Worm (Caenorhabditis elegans) whole organism, young adult: ENCODE results near the gene prdx-2.

Experiments used
- B0019.2 ChIP-seq: fragments of 200-800 bp; sonication (Bioruptor generic); conservative IDR thresholded peaks from 2 replicates; pipeline ENCODE4 v1.3.6; 2022; ENCODE audit warnings: missing genetic modification reagents, missing genetic modification characterization, missing compliant biosample characterization
- B0035.1 ChIP-seq: sonication (generic microtip); optimal IDR thresholded peaks from 2 replicates; lab custom pipeline; 2016; ENCODE audit warnings: missing genetic modification characterization, mild to moderate bottlenecking, missing compliant biosample characterization, missing genotype, missing genetic modification reagents
- B0261.1 ChIP-seq: sonication (generic microtip); optimal IDR thresholded peaks from 2 replicates; lab custom pipeline; 2016; ENCODE audit warnings: mild to moderate bottlenecking, missing genetic modification characterization, moderate library complexity, missing compliant biosample characterization
- C06A6.2 ChIP-seq: fragments of 200-800 bp; sonication (Bioruptor generic); conservative IDR thresholded peaks from 2 replicates; pipeline ENCODE4 v1.3.6; 2022; ENCODE audit warnings: missing genetic modification characterization, missing compliant biosample characterization
- D2030.7 ChIP-seq: fragments of 200-800 bp; sonication (Bioruptor generic); IDR thresholded peaks from 2 replicates; pipeline ENCODE4 v1.3.6; 2022; ENCODE audit warnings: missing genetic modification reagents, missing genetic modification characterization, missing compliant biosample characterization
- F10E7.11 ChIP-seq: sonication (generic microtip); optimal IDR thresholded peaks from 2 replicates; lab custom pipeline; 2017; ENCODE audit warnings: mild to moderate bottlenecking, missing genetic modification characterization, moderate library complexity, missing compliant biosample characterization
- F22D6.2 ChIP-seq: sonication (generic microtip); optimal IDR thresholded peaks from 2 replicates; lab custom pipeline; 2016; ENCODE audit warnings: mild to moderate bottlenecking, missing genetic modification characterization, missing compliant biosample characterization
- F33H1.4 ChIP-seq: fragments of 200-800 bp; sonication (Bioruptor generic); IDR thresholded peaks from 2 replicates; pipeline ENCODE4 v1.3.6; 2022; ENCODE audit warnings: missing genetic modification reagents, missing genetic modification characterization, missing compliant biosample characterization
- F52B5.7 ChIP-seq: sonication (generic microtip); optimal IDR thresholded peaks from 2 replicates; lab custom pipeline; 2016; ENCODE audit warnings: mild to moderate bottlenecking, missing genetic modification characterization, missing compliant biosample characterization
- K12H6.12 ChIP-seq: fragments of 200-800 bp; sonication (Bioruptor generic); optimal IDR thresholded peaks from 2 replicates; lab custom pipeline; 2018; ENCODE audit warnings: mild to moderate bottlenecking, missing genetic modification characterization, missing compliant biosample characterization
- Y53G8AR.9 ChIP-seq: fragments of 200-800 bp; sonication (Bioruptor generic); conservative IDR thresholded peaks from 2 replicates; pipeline ENCODE4 v1.3.6; 2022; ENCODE audit warnings: missing genetic modification reagents, missing genetic modification characterization, missing compliant biosample characterization
- aptf-3 ChIP-seq: fragments of 200-800 bp; sonication (Bioruptor generic); IDR thresholded peaks from 2 replicates; pipeline ENCODE4 v1.3.6; 2022; ENCODE audit warnings: missing genetic modification characterization, missing compliant biosample characterization
- athp-1 ChIP-seq: sonication (generic microtip); optimal IDR thresholded peaks from 2 replicates; lab custom pipeline; 2017; ENCODE audit warnings: mild to moderate bottlenecking, missing genetic modification characterization, missing compliant biosample characterization
- attf-5 ChIP-seq: fragments of 200-800 bp; sonication (Bioruptor generic); optimal IDR thresholded peaks from 2 replicates; lab custom pipeline; 2018; ENCODE audit warnings: mild to moderate bottlenecking, missing genetic modification characterization, missing compliant biosample characterization
- dox-1 ChIP-seq: fragments of 200-800 bp; sonication (Bioruptor generic); IDR thresholded peaks from 2 replicates; pipeline ENCODE4 v1.3.6; 2022; ENCODE audit warnings: missing genetic modification reagents, missing genetic modification characterization, missing compliant biosample characterization
- dpff-1 ChIP-seq: sonication (generic microtip); optimal IDR thresholded peaks from 2 replicates; lab custom pipeline; 2017; ENCODE audit warnings: mild to moderate bottlenecking, missing genetic modification characterization, missing compliant biosample characterization
- efl-1 ChIP-seq: fragments of 150-350 bp; optimal IDR thresholded peaks from 2 replicates; lab custom pipeline; 2014; ENCODE audit warnings: missing biosample characterization, missing genetic modification reagents, missing genetic modification characterization
- ekl-4 ChIP-seq: fragments of 200-800 bp; sonication (Bioruptor generic); IDR thresholded peaks from 2 replicates; pipeline ENCODE4 v1.3.6; 2022; ENCODE audit warnings: missing genetic modification reagents, missing genetic modification characterization, missing compliant biosample characterization
- him-1 ChIP-seq: sonication (generic microtip); optimal IDR thresholded peaks from 2 replicates; lab custom pipeline; 2016; ENCODE audit warnings: missing genotype, missing genetic modification reagents, missing genetic modification characterization, missing compliant biosample characterization
- lag-1 ChIP-seq: fragments of 200-800 bp; sonication (Bioruptor generic); IDR thresholded peaks from 2 replicates; pipeline ENCODE4 v1.3.6; 2022; ENCODE audit warnings: missing genetic modification reagents, missing genetic modification characterization, missing compliant biosample characterization
- let-526 ChIP-seq: fragments of 200-800 bp; sonication (Bioruptor generic); IDR thresholded peaks from 2 replicates; pipeline ENCODE4 v1.3.6; 2022; ENCODE audit warnings: missing genetic modification reagents, missing genetic modification characterization, missing compliant biosample characterization
- let-607 ChIP-seq, 2 experiments: fragments of 200-800 bp in 1 of 2; sonication (Bioruptor generic) in 1 of 2; sonication (generic microtip) in 1 of 2; optimal IDR thresholded peaks; 2 replicates each; lab custom pipeline; 2016 to 2018; ENCODE audit warnings: mild to moderate bottlenecking in 2 of 2, missing compliant biosample characterization in 2 of 2, missing genetic modification characterization in 2 of 2, moderate library complexity in 2 of 2, missing genotype in 1 of 2
- lin-26 ChIP-seq: fragments of 200-800 bp; sonication (Bioruptor generic); IDR thresholded peaks from 2 replicates; pipeline ENCODE4 v1.3.6; 2022; ENCODE audit warnings: missing genetic modification reagents, missing genetic modification characterization, missing compliant biosample characterization
- lin-40 ChIP-seq: sonication (generic microtip); optimal IDR thresholded peaks from 2 replicates; lab custom pipeline; 2016; ENCODE audit warnings: missing genetic modification characterization, mild to moderate bottlenecking, missing compliant biosample characterization, missing genotype, missing genetic modification reagents
- lsy-27 ChIP-seq: sonication (generic microtip); optimal IDR thresholded peaks from 2 replicates; lab custom pipeline; 2017; ENCODE audit warnings: missing genetic modification characterization, mild to moderate bottlenecking, missing compliant biosample characterization, antibody characterized with exemption, missing genotype, borderline replicate concordance; ENCODE audit not compliant: insufficient read depth
- madf-8 ChIP-seq: fragments of 200-800 bp; sonication (Bioruptor generic); conservative IDR thresholded peaks from 2 replicates; pipeline ENCODE4 v1.3.6; 2022; ENCODE audit warnings: missing genetic modification reagents, missing genetic modification characterization, missing compliant biosample characterization
- mcd-1 ChIP-seq: fragments of 200-800 bp; sonication (Bioruptor generic); IDR thresholded peaks from 2 replicates; pipeline ENCODE4 v1.3.6; 2022; ENCODE audit warnings: missing genetic modification reagents, missing genetic modification characterization, missing compliant biosample characterization
- mel-28 ChIP-seq: sonication (generic microtip); optimal IDR thresholded peaks from 2 replicates; lab custom pipeline; 2016; ENCODE audit warnings: borderline replicate concordance, mild to moderate bottlenecking, missing genetic modification characterization, missing compliant biosample characterization
- mxl-1 ChIP-seq: sonication (generic microtip); optimal IDR thresholded peaks from 2 replicates; lab custom pipeline; 2016; ENCODE audit warnings: missing genetic modification characterization, missing compliant biosample characterization
- nfya-1 ChIP-seq: sonication (generic microtip); optimal IDR thresholded peaks from 2 replicates; lab custom pipeline; 2017; ENCODE audit warnings: antibody characterized with exemption, missing compliant biosample characterization, missing genetic modification characterization, borderline replicate concordance; ENCODE audit not compliant: insufficient read depth
- nfya-2 ChIP-seq: fragments of 200-800 bp; sonication (Bioruptor generic); IDR thresholded peaks from 2 replicates; pipeline ENCODE4 v1.3.6; 2022; ENCODE audit warnings: missing genetic modification reagents, missing genetic modification characterization, missing compliant biosample characterization
- nfyb-1 ChIP-seq: fragments of 200-800 bp; sonication (Bioruptor generic); IDR thresholded peaks from 2 replicates; pipeline ENCODE4 v1.3.6; 2022; ENCODE audit warnings: missing genetic modification reagents, missing genetic modification characterization, missing compliant biosample characterization
- nhr-27 ChIP-seq: fragments of 200-800 bp; sonication (Bioruptor generic); optimal IDR thresholded peaks from 2 replicates; lab custom pipeline; 2018; ENCODE audit warnings: mild to moderate bottlenecking, missing genetic modification characterization, moderate library complexity, missing compliant biosample characterization
- repo-1 ChIP-seq: sonication (generic microtip); optimal IDR thresholded peaks from 2 replicates; lab custom pipeline; 2017; ENCODE audit warnings: mild to moderate bottlenecking, missing genetic modification characterization, missing compliant biosample characterization
- rpc-1 ChIP-seq, 2 experiments: fragments of 150-350 bp in 1 of 2; sonication (generic microtip) in 1 of 2; optimal IDR thresholded peaks; 2 replicates each; lab custom pipeline; 2014 to 2018; ENCODE audit warnings: missing biosample characterization in 1 of 2, missing genetic modification characterization in 1 of 2, missing genetic modification reagents in 1 of 2, missing genotype in 1 of 2
- snpc-1.1 ChIP-seq: sonication (generic microtip); optimal IDR thresholded peaks from 2 replicates; lab custom pipeline; 2017; ENCODE audit warnings: missing genetic modification characterization, mild to moderate bottlenecking, missing compliant biosample characterization, antibody characterized with exemption, moderate library complexity, missing genotype, missing genetic modification reagents; ENCODE audit not compliant: insufficient read depth
- snpc-4 ChIP-seq, 5 experiments: fragments of 150-350 bp in 1 of 5; sonication (generic microtip) in 4 of 5; optimal IDR thresholded peaks; 2 replicates each; lab custom pipeline; 2014 to 2018; ENCODE audit warnings: missing genetic modification characterization in 5 of 5, missing biosample characterization in 3 of 5, antibody characterized with exemption in 2 of 5, mild to moderate bottlenecking in 2 of 5, missing compliant biosample characterization in 2 of 5, missing genotype in 2 of 5, moderate library complexity in 2 of 5, missing genetic modification reagents in 1 of 5
- sptf-2 ChIP-seq: fragments of 200-800 bp; sonication (Bioruptor generic); optimal IDR thresholded peaks from 2 replicates; lab custom pipeline; 2018; ENCODE audit warnings: mild to moderate bottlenecking, missing genetic modification characterization, missing compliant biosample characterization
- zfh-2 ChIP-seq: fragments of 200-800 bp; sonication (Bioruptor generic); conservative IDR thresholded peaks from 2 replicates; pipeline ENCODE4 v1.3.6; 2022; ENCODE audit warnings: missing genetic modification reagents, missing genetic modification characterization, missing compliant biosample characterization
- zim-3 ChIP-seq: sonication (generic microtip); optimal IDR thresholded peaks from 2 replicates; lab custom pipeline; 2017; ENCODE audit warnings: mild to moderate bottlenecking, missing genetic modification characterization, moderate library complexity, missing compliant biosample characterization
- ztf-25 ChIP-seq: fragments of 200-800 bp; sonication (Bioruptor generic); IDR thresholded peaks from 2 replicates; pipeline ENCODE4 v1.3.6; 2022; ENCODE audit warnings: missing genetic modification reagents, missing genetic modification characterization, missing compliant biosample characterization
- ztf-3 ChIP-seq: fragments of 200-800 bp; sonication (Bioruptor generic); optimal IDR thresholded peaks from 2 replicates; lab custom pipeline; 2018; ENCODE audit warnings: mild to moderate bottlenecking, missing genetic modification characterization, missing compliant biosample characterization

The prdx-2 gene

DNA sequence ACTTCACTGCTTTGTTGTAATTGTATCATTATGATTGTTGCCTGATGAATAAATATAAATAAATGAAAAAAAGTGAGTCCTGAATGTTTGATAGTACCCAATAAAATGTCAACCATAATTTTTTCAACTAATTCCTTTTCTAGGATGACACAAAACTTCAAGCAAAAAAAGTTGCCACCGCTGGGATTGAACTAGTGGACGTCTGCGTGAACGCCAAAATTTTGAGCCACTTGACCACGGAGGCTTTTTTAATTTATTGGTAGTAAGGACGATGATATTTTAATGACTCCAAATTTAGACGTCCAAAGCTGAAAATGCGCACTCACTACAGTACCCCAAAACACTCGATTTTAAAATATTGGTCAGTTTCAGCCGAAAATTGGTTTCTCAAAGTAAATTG lies 24.4 kb upstream of the prdx-2 start (continued):
- peak; percentile 9 for TF ChIP-seq lin-40 (tag; lab: Kevin White, UChicago)
- peak; percentile 43 for TF ChIP-seq snpc-1.1
- peak; percentile 98 for TF ChIP-seq aptf-3 (GFP tag; lab: Robert Waterston, UW)
- TF ChIP-seq B0019.2 (GFP tag; lab: Robert Waterston, UW), result no peak
- peak; percentile 65 for TF ChIP-seq attf-5 (GFP tag; lab: Kevin White, UChicago)
- peak; percentile 67; the same call in 1 of the 2 replicates for TF ChIP-seq nfyb-1
- TF ChIP-seq madf-8 (GFP tag; lab: Robert Waterston, UW), result no peak
- TF ChIP-seq B0035.1 (tag; lab: Kevin White, UChicago), result peak; percentile 0
- TF ChIP-seq ekl-4, result peak; percentile 69; the same call in 1 of the 2 replicates
- peak; percentile 73 for TF ChIP-seq dox-1 (GFP tag; lab: Robert Waterston, UW)

DNA sequence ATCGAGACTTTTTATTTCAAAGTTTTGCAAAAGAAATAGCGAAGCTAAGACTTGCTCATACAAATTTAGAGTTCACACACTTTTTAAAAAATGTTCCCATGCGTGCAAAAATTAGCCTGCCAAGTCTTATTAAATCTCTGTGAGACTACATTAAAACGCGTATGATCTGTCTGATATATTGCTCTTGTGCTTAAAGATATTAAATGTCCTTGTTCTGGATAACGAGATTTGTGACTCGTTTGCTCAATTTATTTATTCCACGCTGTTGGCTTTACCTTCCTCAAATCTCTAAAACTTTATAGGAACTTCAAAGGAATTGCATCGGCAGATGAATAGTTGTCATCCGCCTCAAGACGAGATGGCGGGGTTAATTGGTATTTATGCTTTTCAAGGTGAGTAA lies 22.6 kb upstream of the prdx-2 start, which contains the start of gene srg-69:
srg-69 (plus strand) TSS at position 301 of the 400 bp plus-strand sequence.
- TF ChIP-seq nhr-27 (tag; lab: Kevin White, UChicago) (no peak), athp-1 (tag; lab: Kevin White, UChicago) (no peak), attf-5 (GFP tag; lab: Kevin White, UChicago) (no peak), lsy-27 (tag; lab: Kevin White, UChicago) (no peak), him-1 (no peak), C06A6.2 (GFP tag; lab: Robert Waterston, UW) (no peak), mxl-1 (tag; lab: Kevin White, UChicago) (no peak), ztf-25 (GFP tag; lab: Robert Waterston, UW) (no peak), zim-3 (no peak)

DNA sequence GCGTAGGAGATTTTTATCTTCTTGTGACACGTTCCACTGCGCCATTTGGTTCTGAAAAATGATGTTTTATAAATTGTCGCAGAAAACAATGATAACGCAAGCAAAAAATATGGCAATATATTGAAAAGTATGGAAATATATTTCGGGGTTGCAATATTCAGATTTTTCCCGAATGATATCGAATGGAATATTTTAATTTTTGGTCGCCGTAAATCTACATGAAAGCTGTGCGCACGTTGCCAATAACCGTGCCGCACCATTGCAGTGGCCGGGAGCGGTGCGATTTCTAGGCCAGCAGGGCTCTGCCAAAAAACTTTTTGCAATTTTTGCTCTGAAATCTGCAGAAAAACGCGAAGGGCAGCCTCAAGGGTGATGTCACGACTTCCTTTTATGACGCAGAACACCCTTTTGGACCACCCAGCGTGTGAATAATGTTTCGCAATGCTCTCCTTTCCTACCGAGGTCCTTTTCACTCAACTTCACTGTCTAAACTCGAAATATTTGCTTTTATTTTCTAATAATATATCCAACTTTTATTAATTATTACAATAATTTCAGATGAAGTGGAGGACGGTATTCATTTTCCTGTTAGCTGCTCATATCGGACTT lies 19.8 kb upstream of the prdx-2 start, which contains the start of the genes F09E5.11 and bmy-1:
F09E5.11 (minus strand) TSS at position 51 of the 609 bp plus-strand sequence.
bmy-1 (plus strand) TSS at position 559 of the 609 bp plus-strand sequence.
- TF ChIP-seq efl-1 (GFP tag; lab: Kevin White, UChicago), result peak; percentile 17
- no peak for TF ChIP-seq mel-28 (tag; lab: Kevin White, UChicago)
- peak; percentile 29 for TF ChIP-seq snpc-4 (GFP tag; optimal IDR thresholded peaks at IDR 0.05; lab: Kevin White, UChicago)
- TF ChIP-seq snpc-4 (tag; optimal IDR thresholded peaks at IDR 0.05; lab: Kevin White, UChicago), result peak in 3 of 4 experiments; percentile 44 to 66 (median 63)
- peak; percentile 93 for TF ChIP-seq zfh-2 (GFP tag; lab: Robert Waterston, UW)
- TF ChIP-seq F52B5.7 (tag; lab: Kevin White, UChicago), result peak; percentile 49
- peak; percentile 64 for TF ChIP-seq F33H1.4 (GFP tag; lab: Robert Waterston, UW)
- no peak for TF ChIP-seq repo-1 (tag; lab: Kevin White, UChicago)
- TF ChIP-seq rpc-1 (optimal IDR thresholded peaks at IDR 0.05; lab: Kevin White, UChicago), result peak; percentile 28
- no peak for TF ChIP-seq rpc-1 (tag; optimal IDR thresholded peaks at IDR 0.05; lab: Kevin White, UChicago)
- no peak for TF ChIP-seq dpff-1 (tag; lab: Kevin White, UChicago)
- peak; percentile 9 for TF ChIP-seq B0035.1 (tag; lab: Kevin White, UChicago)
- peak; percentile 26 for TF ChIP-seq B0261.1 (tag; lab: Kevin White, UChicago)
- TF ChIP-seq lag-1 (GFP tag; lab: Robert Waterston, UW), result no peak
- TF ChIP-seq mxl-1 (tag; lab: Kevin White, UChicago), result peak; percentile 23
- no peak for TF ChIP-seq F22D6.2 (tag; lab: Kevin White, UChicago)
- TF ChIP-seq nfya-2, result no peak
- TF ChIP-seq let-526 (GFP tag; lab: Robert Waterston, UW), result peak; percentile 91
- TF ChIP-seq madf-8 (GFP tag; lab: Robert Waterston, UW), result peak; percentile 60
- TF ChIP-seq ztf-3 (GFP tag; lab: Kevin White, UChicago), result no peak
- TF ChIP-seq nfya-1 (tag; lab: Kevin White, UChicago), result no peak
- TF ChIP-seq F10E7.11 (tag; lab: Kevin White, UChicago), result no peak
- TF ChIP-seq nfyb-1, result peak; percentile 80
- peak; percentile 84 for TF ChIP-seq mcd-1 (GFP tag; lab: Robert Waterston, UW)
- peak; percentile 63 for TF ChIP-seq sptf-2
- peak; percentile 80 for TF ChIP-seq K12H6.12 (tag; lab: Kevin White, UChicago)
- TF ChIP-seq Y53G8AR.9, result 0 out of 2 replicates have a peak, but pooled peaks have one; percentile 29
- peak in 1 of 2 experiments; percentile 45 for TF ChIP-seq let-607 (tag; optimal IDR thresholded peaks at IDR 0.05; lab: Kevin White, UChicago)
- TF ChIP-seq D2030.7, result peak; percentile 79
- TF ChIP-seq lin-26 (GFP tag; lab: Robert Waterston, UW), result 0 out of 2 replicates have a peak, but pooled peaks have one; percentile 34
